Fruit fly (Drosophila melanogaster) whole organism, embryonic: ENCODE results near the gene rut.

Experiments used
- ATbp ChIP-seq: fragments of 200-800 bp; sonication (Bioruptor generic); optimal IDR thresholded peaks from 2 replicates; lab custom pipeline; 2017; ENCODE audit warnings: missing biosample characterization, mild to moderate bottlenecking, missing genetic modification characterization, missing genetic modification reagents
- CG10654 ChIP-seq: fragments of 200-800 bp; sonication (Bioruptor generic); optimal IDR thresholded peaks from 2 replicates; lab custom pipeline; 2016; ENCODE audit warnings: missing biosample characterization, missing genetic modification characterization
- CG12155 ChIP-seq: fragments of 200-800 bp; sonication (Bioruptor generic); optimal IDR thresholded peaks from 3 replicates; lab custom pipeline; 2016; ENCODE audit warnings: missing biosample characterization, missing genetic modification characterization
- CG12769 ChIP-seq: fragments of 200-800 bp; sonication (Bioruptor generic); optimal IDR thresholded peaks from 2 replicates; lab custom pipeline; 2019; ENCODE audit warnings: missing biosample characterization, mild to moderate bottlenecking, missing genetic modification characterization, moderate library complexity
- CG1603 ChIP-seq: fragments of 200-800 bp; sonication (Bioruptor generic); optimal IDR thresholded peaks from 2 replicates; lab custom pipeline; 2019; ENCODE audit warnings: missing biosample characterization, mild to moderate bottlenecking, missing genetic modification characterization, moderate library complexity
- CG17359 ChIP-seq: fragments of 200-800 bp; sonication (Bioruptor generic); optimal IDR thresholded peaks from 3 replicates; lab custom pipeline; 2018; ENCODE audit warnings: missing biosample characterization, mild to moderate bottlenecking, missing genetic modification characterization, moderate library complexity
- CG17361 ChIP-seq: fragments of 200-800 bp; sonication (Bioruptor generic); IDR thresholded peaks from 3 replicates; pipeline ENCODE4 v1.3.6; 2022; ENCODE audit warnings: missing biosample characterization, missing genetic modification characterization
- CG17912 ChIP-seq: fragments of 200-800 bp; sonication (Bioruptor generic); optimal IDR thresholded peaks from 2 replicates; lab custom pipeline; 2018; ENCODE audit warnings: missing biosample characterization, mild to moderate bottlenecking, missing genetic modification characterization
- CG1832 ChIP-seq: fragments of 200-800 bp; sonication (Bioruptor generic); optimal IDR thresholded peaks from 2 replicates; lab custom pipeline; 2017; ENCODE audit warnings: missing biosample characterization, mild to moderate bottlenecking, missing genetic modification characterization, inconsistent platforms
- CG18619 ChIP-seq: fragments of 200-800 bp; sonication (Bioruptor generic); optimal IDR thresholded peaks from 3 replicates; lab custom pipeline; 2017; ENCODE audit warnings: missing biosample characterization, mild to moderate bottlenecking, missing genetic modification characterization
- CG2678 ChIP-seq: fragments of 200-800 bp; sonication (Bioruptor generic); optimal IDR thresholded peaks from 3 replicates; lab custom pipeline; 2019; ENCODE audit warnings: missing biosample characterization, mild to moderate bottlenecking, missing genetic modification characterization, moderate library complexity
- CG32532 ChIP-seq: fragments of 200-800 bp; sonication (Bioruptor generic); IDR thresholded peaks from 2 replicates; pipeline ENCODE4 v1.3.6; 2022; ENCODE audit warnings: missing biosample characterization, missing genetic modification characterization
- CG33557 ChIP-seq: fragments of 200-800 bp; sonication (Bioruptor generic); optimal IDR thresholded peaks from 2 replicates; lab custom pipeline; 2019; ENCODE audit warnings: missing biosample characterization, mild to moderate bottlenecking, missing genetic modification characterization, moderate library complexity
- CG3407 ChIP-seq: fragments of 200-800 bp; sonication (Bioruptor generic); optimal IDR thresholded peaks from 2 replicates; lab custom pipeline; 2018; ENCODE audit warnings: missing biosample characterization, mild to moderate bottlenecking, missing genetic modification characterization
- CG3726 ChIP-seq: fragments of 200-800 bp; sonication (Bioruptor generic); IDR thresholded peaks from 3 replicates; pipeline ENCODE4, ENCODE4 v1.3.6; 2022; ENCODE audit warnings: missing biosample characterization, missing genetic modification characterization
- CG4328 ChIP-seq: fragments of 200-800 bp; sonication (Bioruptor generic); optimal IDR thresholded peaks from 3 replicates; lab custom pipeline; 2017; ENCODE audit warnings: missing biosample characterization, missing genetic modification reagents, missing genetic modification characterization
- CG43689 ChIP-seq: fragments of 200-800 bp; sonication (Bioruptor generic); IDR thresholded peaks from 2 replicates; pipeline ENCODE4 v1.3.6; 2022; ENCODE audit warnings: missing biosample characterization, missing genetic modification characterization
- CG4404 ChIP-seq: fragments of 200-800 bp; sonication (Bioruptor generic); IDR thresholded peaks from 2 replicates; pipeline ENCODE4 v1.3.6; 2022; ENCODE audit warnings: missing biosample characterization, missing genetic modification characterization
- CG5245 ChIP-seq: fragments of 200-800 bp; sonication (Bioruptor generic); optimal IDR thresholded peaks from 3 replicates; lab custom pipeline; 2016; ENCODE audit warnings: missing biosample characterization, missing genetic modification characterization
- CG6654 ChIP-seq: fragments of 200-800 bp; sonication (Bioruptor generic); optimal IDR thresholded peaks from 2 replicates; lab custom pipeline; 2017; ENCODE audit warnings: missing biosample characterization, mild to moderate bottlenecking, missing genetic modification characterization
- CG7357 ChIP-seq: fragments of 200-800 bp; sonication (Bioruptor generic); IDR thresholded peaks from 3 replicates; pipeline ENCODE4 v1.3.6; 2022; ENCODE audit warnings: missing biosample characterization, missing genetic modification characterization
- CG8478 ChIP-seq: fragments of >200 bp; optimal IDR thresholded peaks from 2 replicates; lab custom pipeline; 2018
- CG9437 ChIP-seq: fragments of 200-800 bp; sonication (Bioruptor generic); optimal IDR thresholded peaks from 2 replicates; lab custom pipeline; 2018; ENCODE audit warnings: missing biosample characterization, mild to moderate bottlenecking, missing genetic modification characterization
- CrebB ChIP-seq: fragments of 200-800 bp; sonication (Bioruptor generic); optimal IDR thresholded peaks from 3 replicates; lab custom pipeline; 2018; ENCODE audit warnings: missing biosample characterization, mild to moderate bottlenecking, missing genetic modification characterization
- Dad ChIP-seq: fragments of 200-800 bp; sonication (Bioruptor generic); optimal IDR thresholded peaks from 3 replicates; lab custom pipeline; 2016; ENCODE audit warnings: missing biosample characterization, missing genetic modification characterization
- Drgx ChIP-seq: fragments of 200-800 bp; sonication (Bioruptor generic); IDR thresholded peaks from 2 replicates; pipeline ENCODE4 v1.3.6; 2022; ENCODE audit warnings: missing biosample characterization, missing genetic modification characterization
- Ets65A ChIP-seq: fragments of 200-800 bp; sonication (Bioruptor generic); peaks from one replicate; lab custom pipeline; 2016; ENCODE audit warnings: missing biosample characterization, missing genetic modification characterization
- Gsc ChIP-seq: fragments of 200-800 bp; sonication (Bioruptor generic); IDR thresholded peaks from 2 replicates; pipeline ENCODE4 v1.3.6; 2022; ENCODE audit warnings: missing biosample characterization, missing genetic modification characterization
- HLHmδ ChIP-seq: fragments of 200-800 bp; sonication (Bioruptor generic); optimal IDR thresholded peaks from 2 replicates; lab custom pipeline; 2018; ENCODE audit warnings: missing biosample characterization, mild to moderate bottlenecking, missing genetic modification characterization, moderate library complexity
- Mrtf ChIP-seq: fragments of 200-800 bp; sonication (Bioruptor generic); IDR thresholded peaks from 3 replicates; pipeline ENCODE4 v1.3.6; 2022; ENCODE audit warnings: missing biosample characterization, missing genetic modification characterization
- NC2β ChIP-seq: fragments of 200-800 bp; sonication (Bioruptor generic); optimal IDR thresholded peaks from 2 replicates; lab custom pipeline; 2016; ENCODE audit warnings: missing biosample characterization, missing genetic modification characterization
- Nf-YB ChIP-seq: fragments of 200-800 bp; sonication (Bioruptor generic); optimal IDR thresholded peaks from 3 replicates; lab custom pipeline; 2019; ENCODE audit warnings: missing biosample characterization, mild to moderate bottlenecking, missing genetic modification characterization, moderate library complexity
- Spps ChIP-seq: fragments of 200-800 bp; sonication (Bioruptor generic); optimal IDR thresholded peaks from 2 replicates; lab custom pipeline; 2018; ENCODE audit warnings: missing biosample characterization, mild to moderate bottlenecking, missing genetic modification characterization
- Trl ChIP-seq, 3 experiments: fragments of >200 bp in 2 of 3; fragments of 200-800 bp in 1 of 3; sonication (Bioruptor generic) in 1 of 3; optimal IDR thresholded peaks; 2 replicates in 1 of 3; 3 replicates in 2 of 3; lab custom pipeline; 2016 to 2017; ENCODE audit warnings: missing biosample characterization in 1 of 3, missing genetic modification characterization in 1 of 3
- ac ChIP-seq: fragments of 200-800 bp; sonication (Bioruptor generic); optimal IDR thresholded peaks from 3 replicates; lab custom pipeline; 2017; ENCODE audit warnings: missing biosample characterization, mild to moderate bottlenecking, missing genetic modification characterization
- bsh ChIP-seq, 2 experiments: fragments of 200-800 bp; sonication (Bioruptor generic); optimal IDR thresholded peaks; 2 replicates each; lab custom pipeline; 2017 to 2018; ENCODE audit warnings: mild to moderate bottlenecking in 2 of 2, missing biosample characterization in 2 of 2, missing genetic modification characterization in 2 of 2, moderate library complexity in 1 of 2
- chif ChIP-seq, 2 experiments: fragments of 200-800 bp; sonication (Bioruptor generic); optimal IDR thresholded peaks; 3 replicates each; lab custom pipeline; 2016; ENCODE audit warnings: missing biosample characterization in 2 of 2, missing genetic modification characterization in 2 of 2
- corto ChIP-seq: fragments of 200-800 bp; sonication (Bioruptor generic); optimal IDR thresholded peaks from 2 replicates; lab custom pipeline; 2016; ENCODE audit warnings: missing biosample characterization, mild to moderate bottlenecking, missing genetic modification characterization, moderate library complexity
- dm ChIP-seq: fragments of 200-800 bp; sonication (Bioruptor generic); optimal IDR thresholded peaks from 3 replicates; lab custom pipeline; 2016; ENCODE audit warnings: missing biosample characterization, missing genetic modification characterization
- gce ChIP-seq: fragments of 200-800 bp; sonication (Bioruptor generic); IDR thresholded peaks from 3 replicates; pipeline ENCODE4 v1.3.6; 2022; ENCODE audit warnings: missing biosample characterization, missing genetic modification characterization
- gem ChIP-seq: fragments of 200-800 bp; sonication (Bioruptor generic); optimal IDR thresholded peaks from 2 replicates; lab custom pipeline; 2019; ENCODE audit warnings: missing biosample characterization, mild to moderate bottlenecking, missing genetic modification characterization, moderate library complexity
- gfzf ChIP-seq: fragments of 200-800 bp; sonication (Bioruptor generic); optimal IDR thresholded peaks from 2 replicates; lab custom pipeline; 2016; ENCODE audit warnings: missing biosample characterization, mild to moderate bottlenecking, missing genetic modification characterization, moderate library complexity
- insv ChIP-seq, 2 experiments: fragments of 200-800 bp; sonication (Bioruptor generic); optimal IDR thresholded peaks; 3 replicates each; lab custom pipeline; 2016 to 2018; ENCODE audit warnings: missing biosample characterization in 2 of 2, missing genetic modification characterization in 2 of 2
- nerfin-1 ChIP-seq: fragments of 200-800 bp; sonication (Bioruptor generic); optimal IDR thresholded peaks from 3 replicates; lab custom pipeline; 2019; ENCODE audit warnings: missing biosample characterization, mild to moderate bottlenecking, missing genetic modification characterization, moderate library complexity
- prd ChIP-seq, 3 experiments: fragments of >200 bp in 2 of 3; fragments of 200-800 bp in 1 of 3; sonication (Bioruptor generic) in 1 of 3; optimal IDR thresholded peaks in 2 of 3; IDR thresholded peaks in 1 of 3; 2 replicates in 2 of 3; 3 replicates in 1 of 3; pipeline versions ENCODE4 v1.3.6 to Lab custom; 2017 to 2022; ENCODE audit warnings: missing biosample characterization in 1 of 3, missing genetic modification characterization in 1 of 3
- sd ChIP-seq: fragments of 200-800 bp; sonication (Bioruptor generic); optimal IDR thresholded peaks from 3 replicates; lab custom pipeline; 2018; ENCODE audit warnings: missing biosample characterization, mild to moderate bottlenecking, missing genetic modification characterization, moderate library complexity
- slou ChIP-seq: fragments of 200-800 bp; sonication (Bioruptor generic); optimal IDR thresholded peaks from 3 replicates; lab custom pipeline; 2016; ENCODE audit warnings: missing biosample characterization, missing genetic modification characterization
- ssp ChIP-seq: fragments of 200-800 bp; sonication (Bioruptor generic); IDR thresholded peaks from 2 replicates; pipeline ENCODE4 v1.3.6; 2022; ENCODE audit warnings: missing biosample characterization, missing genetic modification characterization
- stc ChIP-seq: fragments of 200-800 bp; sonication (Bioruptor generic); IDR thresholded peaks from 2 replicates; pipeline ENCODE4 v1.3.6; 2022; ENCODE audit warnings: missing biosample characterization, missing genetic modification characterization
- wek ChIP-seq: fragments of 200-800 bp; sonication (Bioruptor generic); optimal IDR thresholded peaks from 3 replicates; lab custom pipeline; 2018; ENCODE audit warnings: missing biosample characterization, mild to moderate bottlenecking, missing genetic modification characterization, moderate library complexity

rut gene

DNA sequence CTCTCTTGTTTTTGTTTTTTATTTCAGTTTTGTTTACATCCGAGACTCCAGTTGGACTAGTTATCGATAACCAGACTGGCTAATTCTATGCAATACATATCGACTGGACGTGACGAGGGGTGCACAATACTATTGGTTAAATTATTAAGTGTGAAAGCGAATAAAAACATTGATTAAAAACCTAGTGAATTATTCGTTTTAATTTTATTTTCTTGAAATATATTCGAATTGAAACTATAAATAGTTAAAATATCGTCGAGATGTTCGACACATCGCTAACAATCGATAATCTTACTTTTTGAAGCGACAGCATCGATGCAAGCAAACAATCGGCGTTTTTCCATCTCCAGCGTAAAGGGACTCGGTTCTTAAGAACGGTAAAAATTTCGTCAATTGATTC is 13.2 kb upstream of the rut start, which contains the start of the genes CG32590 and Flo2 (continued):
- TF ChIP-seq CG8478 (lab: Kevin White, UChicago) (no peak), CG1832 (no peak), gce (GFP tag; lab: Robert Waterston, UW) (peak; percentile 53; the same call in 1 of the 3 replicates), ssp (GFP tag; lab: Robert Waterston, UW) (peak; percentile 77), CG6654 (GFP tag; lab: Kevin White, UChicago) (no peak), CG3726 (GFP tag; lab: Robert Waterston, UW) (no peak), CG9437 (GFP tag; lab: Kevin White, UChicago) (no peak), Dad (GFP tag; lab: Kevin White, UChicago) (peak; percentile 43), CG12769 (tag; lab: Kevin White, UChicago) (no peak), CG17361 (GFP tag; lab: Robert Waterston, UW) (peak; percentile 55; the same call in 2 of the 3 replicates), ATbp (GFP tag; lab: Kevin White, UChicago) (no peak), CG3407 (GFP tag; lab: Kevin White, UChicago) (peak; percentile 20), chif (GFP tag; optimal IDR thresholded peaks at IDR 0.05; lab: Kevin White, UChicago) (peak; percentile 64 to 68), HLHmδ (no peak), insv (GFP tag; optimal IDR thresholded peaks at IDR 0.05; lab: Kevin White, UChicago) (peak in 1 of 2 experiments; percentile 91), CG5245 (GFP tag; lab: Kevin White, UChicago) (peak; percentile 48), CG4328 (GFP tag; lab: Kevin White, UChicago) (no peak), Drgx (GFP tag; lab: Robert Waterston, UW) (peak; percentile 59), ac (no peak), CG18619 (GFP tag; lab: Kevin White, UChicago) (peak; percentile 30), prd (optimal IDR thresholded peaks at IDR 0.05; lab: Kevin White, UChicago) (no peak), prd (GFP tag; IDR thresholded peaks at IDR 0.05; lab: Robert Waterston, UW) (peak; percentile 91), gfzf (peak; percentile 18), Spps (tag; lab: Kevin White, UChicago) (peak; percentile 40), NC2β (GFP tag; lab: Kevin White, UChicago) (peak; percentile 31), CG10654 (GFP tag; lab: Kevin White, UChicago) (peak; percentile 53), dm (GFP tag; lab: Kevin White, UChicago) (peak; percentile 33), CG32532 (GFP tag; lab: Robert Waterston, UW) (peak; percentile 90), Ets65A (GFP tag; lab: Kevin White, UChicago) (peak; percentile 97), CG43689 (peak; percentile 57), CG7357 (peak; percentile 45; the same call in 1 of the 3 replicates), CG17912 (GFP tag; lab: Kevin White, UChicago) (no peak), wek (GFP tag; lab: Kevin White, UChicago) (no peak), corto (peak; percentile 38), CG17359 (tag; lab: Kevin White, UChicago) (peak; percentile 70), bsh (GFP tag; optimal IDR thresholded peaks at IDR 0.05; lab: Kevin White, UChicago) (peak in 1 of 2 experiments; percentile 76), slou (peak; percentile 56), CG2678 (tag; lab: Kevin White, UChicago) (peak; percentile 60), Mrtf (GFP tag; lab: Robert Waterston, UW) (0 out of 3 replicates have a peak, but pooled peaks have one; percentile 34), Gsc (GFP tag; lab: Robert Waterston, UW) (peak; percentile 25; the same call in 1 of the 2 replicates), Trl (optimal IDR thresholded peaks at IDR 0.05; lab: Kevin White, UChicago) (no peak), Trl (GFP tag; optimal IDR thresholded peaks at IDR 0.05; lab: Kevin White, UChicago) (peak; percentile 56), CG12155 (GFP tag; lab: Kevin White, UChicago) (peak; percentile 66), Nf-YB (no peak), CG33557 (peak; percentile 12), CG1603 (tag; lab: Kevin White, UChicago) (peak; percentile 72), gem (tag; lab: Kevin White, UChicago) (peak; percentile 85), nerfin-1 (tag; lab: Kevin White, UChicago) (peak; percentile 12), CrebB (peak; percentile 46), sd (tag; lab: Kevin White, UChicago) (no peak), stc (GFP tag; lab: Robert Waterston, UW) (peak; percentile 62; the same call in 1 of the 2 replicates), CG4404 (GFP tag; lab: Robert Waterston, UW) (peak; percentile 78)
